Worm (Caenorhabditis elegans) whole organism, late embryonic: ENCODE measurements around the gene ZK632.10.
A peak's percentile ranks its signal among the peaks of the same experiment; 100 is the strongest.

Experiments used
- C08G9.2 ChIP-seq: sonication (generic microtip); optimal IDR thresholded peaks from 2 replicates; lab custom pipeline; 2016; ENCODE audit warnings: mild to moderate bottlenecking, missing genetic modification characterization, moderate library complexity, missing compliant biosample characterization
- Y22D7AL.16 ChIP-seq: sonication (generic microtip); optimal IDR thresholded peaks from 2 replicates; lab custom pipeline; 2016; ENCODE audit warnings: missing genetic modification characterization, missing compliant biosample characterization
- ahr-1 ChIP-seq: sonication (generic microtip); optimal IDR thresholded peaks from 2 replicates; lab custom pipeline; 2016; ENCODE audit warnings: missing genetic modification characterization, missing compliant biosample characterization
- ceh-18 ChIP-seq: sonication (generic microtip); optimal IDR thresholded peaks from 2 replicates; lab custom pipeline; 2016; ENCODE audit warnings: missing genetic modification characterization, missing compliant biosample characterization
- ceh-2 ChIP-seq: sonication (generic microtip); optimal IDR thresholded peaks from 2 replicates; lab custom pipeline; 2016; ENCODE audit warnings: missing genotype, missing genetic modification characterization, missing compliant biosample characterization
- ceh-22 ChIP-seq: sonication (generic microtip); optimal IDR thresholded peaks from 2 replicates; lab custom pipeline; 2017; ENCODE audit warnings: missing biosample characterization, missing genetic modification characterization
- ceh-34 ChIP-seq: sonication (generic microtip); optimal IDR thresholded peaks from 2 replicates; lab custom pipeline; 2016; ENCODE audit warnings: mild to moderate bottlenecking, missing genetic modification characterization, missing compliant biosample characterization
- elt-2 ChIP-seq: sonication (generic microtip); optimal IDR thresholded peaks from 2 replicates; lab custom pipeline; 2016; ENCODE audit warnings: missing genetic modification reagents, missing genetic modification characterization, missing compliant biosample characterization
- eyg-1 ChIP-seq: sonication (generic microtip); optimal IDR thresholded peaks from 2 replicates; lab custom pipeline; 2016; ENCODE audit warnings: missing genotype, missing genetic modification characterization, missing compliant biosample characterization
- fkh-6 ChIP-seq: sonication (generic microtip); optimal IDR thresholded peaks from 2 replicates; lab custom pipeline; 2016; ENCODE audit warnings: missing genetic modification characterization, missing compliant biosample characterization
- lin-11 ChIP-seq: fragments of 200-800 bp; sonication (Bioruptor generic); optimal IDR thresholded peaks from 2 replicates; lab custom pipeline; 2018; ENCODE audit warnings: mild to moderate bottlenecking, missing genetic modification characterization, missing compliant biosample characterization
- madf-2 ChIP-seq: sonication (generic microtip); optimal IDR thresholded peaks from 2 replicates; lab custom pipeline; 2017; ENCODE audit warnings: missing genetic modification characterization, missing compliant biosample characterization
- nfya-1 ChIP-seq: sonication (generic microtip); optimal IDR thresholded peaks from 2 replicates; lab custom pipeline; 2017; ENCODE audit warnings: missing genetic modification characterization, mild to moderate bottlenecking, missing compliant biosample characterization, antibody characterized with exemption, moderate library complexity
- nhr-11 ChIP-seq: fragments of 150-350 bp; optimal IDR thresholded peaks from 2 replicates; lab custom pipeline; 2014; ENCODE audit warnings: missing biosample characterization, missing genetic modification characterization
- nhr-232 ChIP-seq: sonication (generic microtip); optimal IDR thresholded peaks from 2 replicates; lab custom pipeline; 2016; ENCODE audit warnings: missing genetic modification characterization, missing compliant biosample characterization
- pat-9 ChIP-seq: fragments of 200-800 bp; sonication (Bioruptor generic); optimal IDR thresholded peaks from 2 replicates; lab custom pipeline; 2018; ENCODE audit warnings: mild to moderate bottlenecking, missing genetic modification characterization, moderate library complexity, missing compliant biosample characterization
- rnt-1 ChIP-seq: sonication (generic microtip); optimal IDR thresholded peaks from 2 replicates; lab custom pipeline; 2016; ENCODE audit warnings: missing genetic modification characterization, missing compliant biosample characterization
- tbx-2 ChIP-seq: sonication (generic microtip); optimal IDR thresholded peaks from 2 replicates; lab custom pipeline; 2016; ENCODE audit warnings: missing genetic modification characterization, missing compliant biosample characterization
- unc-55 ChIP-seq: sonication (generic microtip); optimal IDR thresholded peaks from 2 replicates; lab custom pipeline; 2017; ENCODE audit warnings: missing biosample characterization, missing genetic modification reagents, missing genetic modification characterization

The ZK632.10 gene

ce11 chrIII:9780665-9781304, 46.7 kb downstream of the ZK632.10 start, which contains the start of gene vha-1 (continued):
- TF ChIP-seq ahr-1 (tag; lab: Kevin White, UChicago) (no peak), elt-2 (tag; lab: Kevin White, UChicago) (peak; percentile 39), nhr-11 (no peak), ceh-34 (tag; lab: Kevin White, UChicago) (peak; percentile 31), eyg-1 (tag; lab: Kevin White, UChicago) (no peak), ceh-22 (no peak), Y22D7AL.16 (tag; lab: Kevin White, UChicago) (no peak), tbx-2 (tag; lab: Kevin White, UChicago) (peak; percentile 65), C08G9.2 (tag; lab: Kevin White, UChicago) (peak; percentile 15), madf-2 (no peak), nfya-1 (tag; lab: Kevin White, UChicago) (peak; percentile 82)

DNA sequence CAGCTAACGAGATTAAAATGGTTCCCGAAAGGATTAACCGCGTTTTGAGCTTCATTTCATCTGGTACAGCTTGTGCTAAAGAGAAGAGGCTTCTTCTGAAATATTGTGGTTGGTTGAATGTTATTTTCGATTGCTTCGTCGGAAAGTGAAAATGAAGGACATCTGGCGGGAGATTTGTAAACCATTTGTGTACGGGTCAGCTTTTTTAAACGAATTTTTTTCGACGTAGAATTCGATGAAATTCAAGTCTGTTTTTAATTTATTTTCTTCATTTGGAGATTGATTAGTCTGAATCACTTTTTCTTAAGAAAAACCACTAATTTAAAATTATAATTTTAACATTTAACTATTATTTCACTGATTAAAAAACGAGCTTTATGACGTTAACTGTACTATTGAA, 47.3 kb downstream of the ZK632.10 start, which contains the start of gene sqv-3:
Gene sqv-3 (minus strand): TSS at position 101 of the 400 bp plus-strand sequence.
- TF ChIP-seq madf-2 (no peak), ceh-34 (tag; lab: Kevin White, UChicago) (no peak), unc-55 (GFP tag; lab: Kevin White, UChicago) (no peak), nhr-232 (tag; lab: Kevin White, UChicago) (no peak), ceh-18 (tag; lab: Kevin White, UChicago) (no peak), ceh-2 (no peak), lin-11 (tag; lab: Kevin White, UChicago) (no peak), tbx-2 (tag; lab: Kevin White, UChicago) (no peak)

DNA sequence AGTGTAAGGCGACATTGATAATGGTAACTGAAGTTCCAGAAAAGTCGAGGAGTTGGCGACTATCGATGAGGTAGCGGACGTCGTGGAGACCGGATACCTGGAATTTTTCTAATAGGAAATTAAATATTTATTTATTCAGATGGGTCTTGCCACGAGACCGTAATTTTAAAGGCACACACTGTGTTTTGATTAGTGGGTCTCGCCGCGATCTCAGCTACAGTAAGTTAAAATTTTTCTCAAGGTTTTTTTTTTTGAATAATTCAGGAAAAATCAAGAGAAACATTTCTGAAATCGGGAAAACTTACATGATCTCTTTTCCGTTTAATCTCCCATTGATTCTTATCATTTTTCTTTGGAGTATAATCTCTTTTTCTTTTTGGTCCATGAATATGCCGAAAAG, 48.4 kb downstream of the ZK632.10 start:
- TF ChIP-seq fkh-6 (no peak), pat-9 (tag; lab: Kevin White, UChicago) (no peak), rnt-1 (no peak)
